Fruit fly (Drosophila melanogaster) whole organism, embryonic: Measurements from ENCODE around the gene Idi.

Experiments
- C15 ChIP-seq: fragments of 200-800 bp; sonication (Bioruptor generic); IDR thresholded peaks from 3 replicates; pipeline ENCODE4 v1.3.6; 2022; ENCODE audit warnings: missing biosample characterization, missing genetic modification characterization
- CG10147 ChIP-seq: fragments of 200-800 bp; sonication (Bioruptor generic); optimal IDR thresholded peaks from 2 replicates; lab custom pipeline; 2019; ENCODE audit warnings: missing biosample characterization, mild to moderate bottlenecking, missing genetic modification characterization, moderate library complexity
- CG10959 ChIP-seq: fragments of 200-800 bp; sonication (Bioruptor generic); IDR thresholded peaks from 2 replicates; pipeline ENCODE4 v1.3.6; 2022; ENCODE audit warnings: missing biosample characterization, missing genetic modification characterization
- CG11723 ChIP-seq: fragments of 200-800 bp; sonication (Bioruptor generic); optimal IDR thresholded peaks from 2 replicates; lab custom pipeline; 2017; ENCODE audit warnings: missing biosample characterization, mild to moderate bottlenecking, missing genetic modification characterization
- CG1529 ChIP-seq: fragments of 200-800 bp; sonication (Bioruptor generic); optimal IDR thresholded peaks from 3 replicates; lab custom pipeline; 2018; ENCODE audit warnings: missing biosample characterization, missing genetic modification characterization
- CG1647 ChIP-seq: fragments of 200-800 bp; sonication (Bioruptor generic); optimal IDR thresholded peaks from 3 replicates; lab custom pipeline; 2016; ENCODE audit warnings: missing biosample characterization, missing genetic modification characterization
- CG16813 ChIP-seq: fragments of 200-800 bp; sonication (Bioruptor generic); IDR thresholded peaks from 3 replicates; pipeline ENCODE4 v1.3.6; 2022; ENCODE audit warnings: missing biosample characterization, missing genetic modification characterization; ENCODE audit not compliant: partially characterized antibody
- CG18011 ChIP-seq: fragments of 200-800 bp; sonication (Bioruptor generic); optimal IDR thresholded peaks from 2 replicates; lab custom pipeline; 2017; ENCODE audit warnings: missing biosample characterization, missing genetic modification characterization, mild to moderate bottlenecking, moderate library complexity, missing genotype
- CG18262 ChIP-seq: fragments of 200-800 bp; optimal IDR thresholded peaks from 3 replicates; lab custom pipeline; 2019; ENCODE audit warnings: missing biosample characterization, mild to moderate bottlenecking, missing genetic modification characterization, moderate library complexity
- CG1832 ChIP-seq: fragments of 200-800 bp; sonication (Bioruptor generic); optimal IDR thresholded peaks from 2 replicates; lab custom pipeline; 2017; ENCODE audit warnings: missing biosample characterization, mild to moderate bottlenecking, missing genetic modification characterization, inconsistent platforms
- CG2875 ChIP-seq: fragments of 200-800 bp; sonication (Bioruptor generic); optimal IDR thresholded peaks from 2 replicates; lab custom pipeline; 2017; ENCODE audit warnings: missing biosample characterization, mild to moderate bottlenecking, missing genetic modification characterization, missing genetic modification reagents
- CG32767 ChIP-seq: fragments of 200-800 bp; sonication (Bioruptor generic); IDR thresholded peaks from 2 replicates; pipeline ENCODE4 v1.3.6; 2022; ENCODE audit warnings: missing biosample characterization, missing genetic modification characterization
- CG34224 ChIP-seq: fragments of 200-800 bp; sonication (Bioruptor generic); IDR thresholded peaks from 3 replicates; pipeline ENCODE4 v1.3.6; 2022; ENCODE audit warnings: missing biosample characterization, missing genetic modification characterization; ENCODE audit not compliant: partially characterized antibody
- CG34376 ChIP-seq: fragments of 200-800 bp; sonication (Bioruptor generic); optimal IDR thresholded peaks from 2 replicates; lab custom pipeline; 2018; ENCODE audit warnings: missing biosample characterization, mild to moderate bottlenecking, missing genetic modification characterization
- CG3847 ChIP-seq: fragments of 200-800 bp; sonication (Bioruptor generic); IDR thresholded peaks from 2 replicates; pipeline ENCODE4 v1.3.6; 2022; ENCODE audit warnings: missing biosample characterization, missing genetic modification characterization
- CG4360 ChIP-seq: fragments of 200-800 bp; sonication (Bioruptor generic); IDR thresholded peaks from 2 replicates; pipeline ENCODE4 v1.3.6; 2022; ENCODE audit warnings: missing biosample characterization, missing genetic modification characterization
- CG6272 ChIP-seq: fragments of 200-800 bp; sonication (Bioruptor generic); IDR thresholded peaks from 2 replicates; pipeline ENCODE4 v1.3.6; 2022; ENCODE audit warnings: missing biosample characterization, missing genetic modification characterization
- CG7928 ChIP-seq: fragments of 200-800 bp; sonication (Bioruptor generic); optimal IDR thresholded peaks from 2 replicates; lab custom pipeline; 2017; ENCODE audit warnings: missing biosample characterization, mild to moderate bottlenecking, missing genetic modification characterization
- Camta ChIP-seq: fragments of 200-800 bp; sonication (Bioruptor generic); optimal IDR thresholded peaks from 2 replicates; lab custom pipeline; 2016; ENCODE audit warnings: missing biosample characterization, missing genetic modification characterization
- Chrac-16 ChIP-seq: fragments of 200-800 bp; sonication (Bioruptor generic); optimal IDR thresholded peaks from 3 replicates; lab custom pipeline; 2016; ENCODE audit warnings: missing biosample characterization, missing genetic modification characterization
- Deaf1 ChIP-seq: fragments of 200-800 bp; optimal IDR thresholded peaks from 3 replicates; lab custom pipeline; 2019; ENCODE audit warnings: missing biosample characterization, mild to moderate bottlenecking, missing genetic modification characterization, moderate library complexity
- Fer3 ChIP-seq: fragments of 200-800 bp; sonication (Bioruptor generic); optimal IDR thresholded peaks from 2 replicates; lab custom pipeline; 2018; ENCODE audit warnings: missing biosample characterization, mild to moderate bottlenecking, missing genetic modification characterization, moderate library complexity
- Hey ChIP-seq: fragments of 200-800 bp; sonication (Bioruptor generic); optimal IDR thresholded peaks from 3 replicates; lab custom pipeline; 2018; ENCODE audit warnings: missing biosample characterization, mild to moderate bottlenecking, missing genetic modification characterization
- HmgZ ChIP-seq: fragments of 200-800 bp; sonication (Bioruptor generic); optimal IDR thresholded peaks from 2 replicates; lab custom pipeline; 2018; ENCODE audit warnings: missing biosample characterization, mild to moderate bottlenecking, missing genetic modification characterization
- Lpt ChIP-seq: fragments of >200 bp; optimal IDR thresholded peaks from 2 replicates; lab custom pipeline; 2018; ENCODE audit warnings: missing biosample characterization, missing genetic modification characterization
- MESR4 ChIP-seq: fragments of 200-800 bp; sonication (Bioruptor generic); optimal IDR thresholded peaks from 2 replicates; lab custom pipeline; 2018; ENCODE audit warnings: missing biosample characterization, mild to moderate bottlenecking, missing genetic modification characterization, moderate library complexity
- Mrtf ChIP-seq: fragments of 200-800 bp; sonication (Bioruptor generic); IDR thresholded peaks from 3 replicates; pipeline ENCODE4 v1.3.6; 2022; ENCODE audit warnings: missing biosample characterization, missing genetic modification characterization
- NK7.1 ChIP-seq: fragments of 200-800 bp; sonication (Bioruptor generic); optimal IDR thresholded peaks from 3 replicates; lab custom pipeline; 2016; ENCODE audit warnings: missing biosample characterization, missing genetic modification characterization
- Neu2 ChIP-seq: fragments of 200-800 bp; sonication (Bioruptor generic); optimal IDR thresholded peaks from 3 replicates; lab custom pipeline; 2016; ENCODE audit warnings: missing biosample characterization, missing genetic modification characterization, borderline replicate concordance
- Oaz ChIP-seq: fragments of 200-800 bp; sonication (Bioruptor generic); IDR thresholded peaks from 2 replicates; pipeline ENCODE4 v1.3.6; 2022; ENCODE audit warnings: missing biosample characterization, missing genetic modification characterization
- TFAM ChIP-seq: fragments of 200-800 bp; sonication (Bioruptor generic); optimal IDR thresholded peaks from 2 replicates; lab custom pipeline; 2017; ENCODE audit warnings: missing biosample characterization, missing genetic modification characterization, inconsistent platforms
- bsh ChIP-seq, 2 experiments: fragments of 200-800 bp; sonication (Bioruptor generic); optimal IDR thresholded peaks; 2 replicates each; lab custom pipeline; 2017 to 2018; ENCODE audit warnings: mild to moderate bottlenecking in 2 of 2, missing biosample characterization in 2 of 2, missing genetic modification characterization in 2 of 2, moderate library complexity in 1 of 2
- cato ChIP-seq: fragments of 200-800 bp; sonication (Bioruptor generic); optimal IDR thresholded peaks from 2 replicates; lab custom pipeline; 2016; ENCODE audit warnings: missing biosample characterization, missing genetic modification characterization, borderline replicate concordance
- caup ChIP-seq: fragments of 200-800 bp; sonication (Bioruptor generic); optimal IDR thresholded peaks from 3 replicates; lab custom pipeline; 2017; ENCODE audit warnings: missing biosample characterization, mild to moderate bottlenecking, missing genetic modification characterization, moderate library complexity; ENCODE audit not compliant: severe bottlenecking
- crc ChIP-seq: fragments of 200-800 bp; sonication (Bioruptor generic); optimal IDR thresholded peaks from 2 replicates; lab custom pipeline; 2016; ENCODE audit warnings: missing biosample characterization, missing genetic modification characterization
- exex ChIP-seq: fragments of 200-800 bp; sonication (Bioruptor generic); optimal IDR thresholded peaks from 4 replicates; lab custom pipeline; 2018; ENCODE audit warnings: missing biosample characterization, mild to moderate bottlenecking, missing genetic modification characterization, moderate library complexity
- eyg ChIP-seq: fragments of 200-800 bp; sonication (Bioruptor generic); optimal IDR thresholded peaks from 3 replicates; lab custom pipeline; 2016; ENCODE audit warnings: missing biosample characterization, missing genetic modification characterization
- fd96Cb ChIP-seq: fragments of 200-800 bp; sonication (Bioruptor generic); optimal IDR thresholded peaks from 2 replicates; lab custom pipeline; 2018; ENCODE audit warnings: missing biosample characterization, mild to moderate bottlenecking, missing genetic modification characterization, moderate library complexity
- gce ChIP-seq: fragments of 200-800 bp; sonication (Bioruptor generic); IDR thresholded peaks from 3 replicates; pipeline ENCODE4 v1.3.6; 2022; ENCODE audit warnings: missing biosample characterization, missing genetic modification characterization
- grau ChIP-seq: fragments of 200-800 bp; optimal IDR thresholded peaks from 3 replicates; lab custom pipeline; 2019; ENCODE audit warnings: missing biosample characterization, mild to moderate bottlenecking, missing genetic modification characterization, moderate library complexity
- insv ChIP-seq, 2 experiments: fragments of 200-800 bp; sonication (Bioruptor generic); optimal IDR thresholded peaks; 3 replicates each; lab custom pipeline; 2016 to 2018; ENCODE audit warnings: missing biosample characterization in 2 of 2, missing genetic modification characterization in 2 of 2
- lbe ChIP-seq: fragments of 200-800 bp; sonication (Bioruptor generic); optimal IDR thresholded peaks from 2 replicates; lab custom pipeline; 2016; ENCODE audit warnings: missing biosample characterization, mild to moderate bottlenecking, missing genetic modification characterization
- pho ChIP-seq: fragments of 200-800 bp; sonication (Bioruptor generic); optimal IDR thresholded peaks from 2 replicates; lab custom pipeline; 2016; ENCODE audit warnings: missing biosample characterization, missing genetic modification characterization
- pum ChIP-seq: fragments of 200-800 bp; sonication (Bioruptor generic); optimal IDR thresholded peaks from 2 replicates; lab custom pipeline; 2016; ENCODE audit warnings: missing biosample characterization, missing genetic modification characterization
- pzg ChIP-seq: fragments of 200-800 bp; sonication (Bioruptor generic); optimal IDR thresholded peaks from 3 replicates; lab custom pipeline; 2018; ENCODE audit warnings: missing biosample characterization, mild to moderate bottlenecking, missing genetic modification characterization, moderate library complexity
- sens ChIP-seq: fragments of 200-800 bp; sonication (Bioruptor generic); peaks from one replicate; lab custom pipeline; 2016; ENCODE audit warnings: missing biosample characterization, missing genetic modification characterization
- sens-2 ChIP-seq: fragments of 200-800 bp; sonication (Bioruptor generic); IDR thresholded peaks from 2 replicates; pipeline ENCODE4 v1.3.6; 2022; ENCODE audit warnings: missing biosample characterization, missing genetic modification characterization
- tll ChIP-seq, 2 experiments: fragments of 200-800 bp in 1 of 2; fragments of >200 bp in 1 of 2; sonication (Bioruptor generic) in 1 of 2; optimal IDR thresholded peaks; 2 replicates each; lab custom pipeline; 2017 to 2019; ENCODE audit warnings: missing biosample characterization in 2 of 2, missing genetic modification characterization in 2 of 2, mild to moderate bottlenecking in 1 of 2, moderate library complexity in 1 of 2
- trh ChIP-seq: fragments of 200-800 bp; sonication (Bioruptor generic); optimal IDR thresholded peaks from 2 replicates; lab custom pipeline; 2016; ENCODE audit warnings: missing biosample characterization, missing genetic modification characterization
- usp ChIP-seq: fragments of >200 bp; optimal IDR thresholded peaks from 2 replicates; lab custom pipeline; 2017; ENCODE audit warnings: missing biosample characterization, missing genetic modification characterization
- zen ChIP-seq: fragments of 200-800 bp; sonication (Bioruptor generic); optimal IDR thresholded peaks from 3 replicates; lab custom pipeline; 2018; ENCODE audit warnings: missing biosample characterization, mild to moderate bottlenecking, missing genetic modification characterization, moderate library complexity
- zfh2 ChIP-seq: fragments of 200-800 bp; sonication (Bioruptor generic); optimal IDR thresholded peaks from 2 replicates; lab custom pipeline; 2016; ENCODE audit warnings: missing biosample characterization, missing genetic modification characterization

Gene Idi

dm6 chr3R:21263177-21263576, 6.7 kb upstream of the Idi start (continued):
- TF ChIP-seq CG16813 (GFP tag; lab: Robert Waterston, UW) (no peak), grau (tag; lab: Kevin White, UChicago) (peak; percentile 11), CG10959 (peak; percentile 28; the same call in 1 of the 2 replicates), CG4360 (GFP tag; lab: Robert Waterston, UW) (peak; percentile 28; the same call in 1 of the 2 replicates), Lpt (no peak), CG34376 (GFP tag; lab: Kevin White, UChicago) (no peak), CG1647 (no peak), MESR4 (GFP tag; lab: Kevin White, UChicago) (no peak), NK7.1 (no peak), eyg (no peak), CG10147 (GFP tag; lab: Kevin White, UChicago) (no peak), Deaf1 (no peak), bsh (GFP tag; optimal IDR thresholded peaks at IDR 0.05; lab: Kevin White, UChicago) (peak in 1 of 2 experiments; percentile 57), CG11723 (GFP tag; lab: Kevin White, UChicago) (peak; percentile 20), CG3847 (GFP tag; lab: Robert Waterston, UW) (no peak; the same call in 1 of the 2 replicates), Camta (GFP tag; lab: Kevin White, UChicago) (peak; percentile 14), CG34224 (GFP tag; lab: Robert Waterston, UW) (no peak), Oaz (0 out of 2 replicates have a peak, but pooled peaks have one; percentile 17), exex (tag; lab: Kevin White, UChicago) (no peak), pho (GFP tag; lab: Kevin White, UChicago) (no peak), CG7928 (GFP tag; lab: Kevin White, UChicago) (no peak), zfh2 (GFP tag; lab: Kevin White, UChicago) (no peak), Hey (tag; lab: Kevin White, UChicago) (no peak), zen (tag; lab: Kevin White, UChicago) (peak; percentile 27), pum (no peak), pzg (GFP tag; lab: Kevin White, UChicago) (no peak), CG2875 (GFP tag; lab: Kevin White, UChicago) (peak; percentile 50), Chrac-16 (GFP tag; lab: Kevin White, UChicago) (no peak), cato (no peak), CG32767 (GFP tag; lab: Robert Waterston, UW) (peak; percentile 60; the same call in 1 of the 2 replicates), CG18011 (GFP tag; lab: Kevin White, UChicago) (no peak), CG18262 (no peak), fd96Cb (tag; lab: Kevin White, UChicago) (no peak), gce (peak; percentile 16; the same call in 1 of the 3 replicates)

- TF ChIP-seq TFAM (GFP tag; lab: Kevin White, UChicago) (no peak), HmgZ (tag; lab: Kevin White, UChicago) (no peak), CG1832 (GFP tag; lab: Kevin White, UChicago) (no peak), Neu2 (no peak), CG6272 (GFP tag; lab: Robert Waterston, UW) (no peak), C15 (GFP tag; lab: Robert Waterston, UW) (no peak), lbe (GFP tag; lab: Kevin White, UChicago) (no peak), sens (GFP tag; lab: Kevin White, UChicago) (peak; percentile 60), crc (GFP tag; lab: Kevin White, UChicago) (no peak), sens-2 (no peak), usp (GFP tag; lab: Kevin White, UChicago) (no peak), tll (GFP tag; optimal IDR thresholded peaks at IDR 0.05; lab: Kevin White, UChicago) (no peak), insv (GFP tag; optimal IDR thresholded peaks at IDR 0.05; lab: Kevin White, UChicago) (no peak), trh (no peak), Mrtf (GFP tag; lab: Robert Waterston, UW) (no peak), CG1529 (no peak), Fer3 (tag; lab: Kevin White, UChicago) (no peak), caup (GFP tag; lab: Kevin White, UChicago) (no peak)
Measured at dm6 chr3R:21267972-21268512, 1.9 kb upstream of the Idi start.
